Worm (Caenorhabditis elegans) whole organism, L4 larva: ENCODE measurements around the gene K08F9.1.

Experiments
- F26F4.8 ChIP-seq: fragments of 200-800 bp; sonication (Bioruptor generic); conservative IDR thresholded peaks from 2 replicates; pipeline ENCODE4 v1.3.6; 2022; ENCODE audit warnings: missing genetic modification characterization, missing compliant biosample characterization
- aly-2 ChIP-seq: sonication (generic microtip); optimal IDR thresholded peaks from 2 replicates; lab custom pipeline; 2018; ENCODE audit warnings: missing biosample characterization, missing genetic modification characterization
- attf-4 ChIP-seq: sonication (generic microtip); optimal IDR thresholded peaks from 3 replicates; lab custom pipeline; 2017; ENCODE audit warnings: missing biosample characterization, missing genetic modification characterization
- ceh-28 ChIP-seq: fragments of 150-350 bp; optimal IDR thresholded peaks from 2 replicates; lab custom pipeline; 2014; ENCODE audit warnings: missing biosample characterization, missing genetic modification reagents, missing genetic modification characterization
- ces-1 ChIP-seq: fragments of 150-350 bp; sonication (generic microtip); optimal IDR thresholded peaks from 4 replicates; lab custom pipeline; 2014; ENCODE audit warnings: missing biosample characterization, missing genetic modification reagents, missing genetic modification characterization
- lsy-2 ChIP-seq, 2 experiments: fragments of 150-350 bp in 1 of 2; sonication (generic microtip) in 1 of 2; optimal IDR thresholded peaks; 2 replicates each; lab custom pipeline; 2014 to 2017; ENCODE audit warnings: missing biosample characterization in 2 of 2, missing genetic modification characterization in 2 of 2
- nhr-28 ChIP-seq: fragments of 150-350 bp; optimal IDR thresholded peaks from 2 replicates; lab custom pipeline; 2014; ENCODE audit warnings: missing biosample characterization, missing genetic modification characterization
- pha-4 ChIP-seq, 2 experiments: fragments of 150-350 bp in 1 of 2; fragments of 200-800 bp in 1 of 2; sonication (Bioruptor generic) in 1 of 2; IDR thresholded peaks in 1 of 2; optimal IDR thresholded peaks in 1 of 2; 2 replicates each; pipeline versions ENCODE4 v1.3.6 to Lab custom; 2014 to 2022; ENCODE audit warnings: missing genetic modification characterization in 2 of 2, missing genetic modification reagents in 2 of 2, missing biosample characterization in 1 of 2, missing compliant biosample characterization in 1 of 2
- skn-1 ChIP-seq: fragments of 150-350 bp; optimal IDR thresholded peaks from 2 replicates; lab custom pipeline; 2014; ENCODE audit warnings: missing biosample characterization, missing genetic modification characterization
- unc-39 ChIP-seq: sonication (generic microtip); optimal IDR thresholded peaks from 2 replicates; lab custom pipeline; 2017; ENCODE audit warnings: missing biosample characterization, missing genetic modification characterization
- unc-62 ChIP-seq, 3 experiments: fragments of 150-350 bp in 1 of 3; sonication (generic microtip); optimal IDR thresholded peaks in 2 of 3; peaks in 1 of 3; 1 replicate in 1 of 3; 2 replicates in 2 of 3; lab custom pipeline; 2014 to 2017; ENCODE audit warnings: missing biosample characterization in 3 of 3, missing genetic modification characterization in 3 of 3, missing genetic modification reagents in 3 of 3, missing genotype in 1 of 3
- zag-1 ChIP-seq: fragments of 150-350 bp; optimal IDR thresholded peaks from 2 replicates; lab custom pipeline; 2014; ENCODE audit warnings: missing biosample characterization, missing genetic modification characterization

ce11 chrV:15184097-15185040 lies 41.2 kb upstream of the K08F9.1 start, which contains the start of gene Y75B12B.1:
- no peak for TF ChIP-seq ceh-28 (tag; lab: Kevin White, UChicago)
- TF ChIP-seq unc-62 (GFP tag; optimal IDR thresholded peaks at IDR 0.05 in 1 of 2; lab: Kevin White, UChicago), result no peak
- no peak for TF ChIP-seq unc-62 (tag; optimal IDR thresholded peaks at IDR 0.05; lab: Kevin White, UChicago)
- TF ChIP-seq skn-1, result no peak
- TF ChIP-seq attf-4 (tag; lab: Kevin White, UChicago), result no peak
- TF ChIP-seq nhr-28 (tag; lab: Kevin White, UChicago), result no peak
- TF ChIP-seq zag-1 (tag; lab: Kevin White, UChicago), result no peak
- TF ChIP-seq aly-2 (tag; lab: Kevin White, UChicago), result no peak
- no peak for TF ChIP-seq pha-4 (GFP tag; IDR thresholded peaks at IDR 0.05; lab: Robert Waterston, UW)
- no peak for TF ChIP-seq pha-4 (tag; optimal IDR thresholded peaks at IDR 0.05; lab: Kevin White, UChicago)
- no peak for TF ChIP-seq lsy-2 (tag; optimal IDR thresholded peaks at IDR 0.05; lab: Kevin White, UChicago)
- no peak for TF ChIP-seq unc-39 (tag; lab: Kevin White, UChicago)
- no peak for TF ChIP-seq ces-1 (GFP tag; lab: Kevin White, UChicago)
- no peak for TF ChIP-seq F26F4.8 (GFP tag; lab: Robert Waterston, UW)
